Worm (Caenorhabditis elegans) whole organism, young adult: Measurements from ENCODE around the gene F55C5.10.

Experiments used
- D2030.7 ChIP-seq: fragments of 200-800 bp; sonication (Bioruptor generic); IDR thresholded peaks from 2 replicates; pipeline ENCODE4 v1.3.6; 2022; ENCODE audit warnings: missing genetic modification reagents, missing genetic modification characterization, missing compliant biosample characterization
- K12H6.12 ChIP-seq: fragments of 200-800 bp; sonication (Bioruptor generic); optimal IDR thresholded peaks from 2 replicates; lab custom pipeline; 2018; ENCODE audit warnings: mild to moderate bottlenecking, missing genetic modification characterization, missing compliant biosample characterization
- ama-1 ChIP-seq, 3 experiments: fragments of 150-350 bp in 1 of 3; sonication (generic microtip) in 2 of 3; optimal IDR thresholded peaks; 2 replicates each; lab custom pipeline; 2014 to 2018; ENCODE audit warnings: missing biosample characterization in 2 of 3, missing genetic modification characterization in 2 of 3, missing genetic modification reagents in 2 of 3
- ceh-58 ChIP-seq: fragments of 200-800 bp; sonication (Bioruptor generic); IDR thresholded peaks from 2 replicates; pipeline ENCODE4 v1.3.6; 2022; ENCODE audit warnings: missing genetic modification characterization, missing compliant biosample characterization
- chd-7 ChIP-seq: sonication (generic microtip); optimal IDR thresholded peaks from 2 replicates; lab custom pipeline; 2016; ENCODE audit warnings: mild to moderate bottlenecking, missing genetic modification characterization, moderate library complexity, missing compliant biosample characterization
- egrh-3 ChIP-seq: fragments of 200-800 bp; sonication (Bioruptor generic); IDR thresholded peaks from 2 replicates; pipeline ENCODE4 v1.3.6; 2022; ENCODE audit warnings: missing genetic modification reagents, missing genetic modification characterization, missing compliant biosample characterization
- mcd-1 ChIP-seq: fragments of 200-800 bp; sonication (Bioruptor generic); IDR thresholded peaks from 2 replicates; pipeline ENCODE4 v1.3.6; 2022; ENCODE audit warnings: missing genetic modification reagents, missing genetic modification characterization, missing compliant biosample characterization
- mxl-1 ChIP-seq: sonication (generic microtip); optimal IDR thresholded peaks from 2 replicates; lab custom pipeline; 2016; ENCODE audit warnings: missing genetic modification characterization, missing compliant biosample characterization
- nfya-1 ChIP-seq: sonication (generic microtip); optimal IDR thresholded peaks from 2 replicates; lab custom pipeline; 2017; ENCODE audit warnings: antibody characterized with exemption, missing compliant biosample characterization, missing genetic modification characterization, borderline replicate concordance; ENCODE audit not compliant: insufficient read depth
- nhr-179 ChIP-seq: sonication (generic microtip); optimal IDR thresholded peaks from 2 replicates; lab custom pipeline; 2016; ENCODE audit warnings: mild to moderate bottlenecking, missing genetic modification characterization, missing compliant biosample characterization
- pha-4 ChIP-seq: fragments of 150-350 bp; sonication (generic microtip); optimal IDR thresholded peaks from 2 replicates; lab custom pipeline; 2014; ENCODE audit warnings: missing biosample characterization, missing genetic modification reagents, missing genetic modification characterization
- unc-62 ChIP-seq: fragments of 150-350 bp; optimal IDR thresholded peaks from 2 replicates; lab custom pipeline; 2014; ENCODE audit warnings: missing biosample characterization, missing genetic modification reagents, missing genetic modification characterization

ce11 chrV:12296122-12296521 lies 12.8 kb downstream of the F55C5.10 start:
- no peak for TF ChIP-seq nhr-179 (tag; lab: Kevin White, UChicago)
- TF ChIP-seq chd-7 (tag; lab: Kevin White, UChicago): no peak
- no peak for TF ChIP-seq mxl-1
- no peak for TF ChIP-seq D2030.7 (GFP tag; lab: Robert Waterston, UW)
- TF ChIP-seq nfya-1 (tag; lab: Kevin White, UChicago): no peak
- no peak for TF ChIP-seq K12H6.12
- TF ChIP-seq egrh-3 (GFP tag; lab: Robert Waterston, UW): no peak
- no peak for TF ChIP-seq unc-62 (GFP tag; lab: Kevin White, UChicago)
- TF ChIP-seq ceh-58: no peak
- no peak for TF ChIP-seq ama-1 (optimal IDR thresholded peaks at IDR 0.05; lab: Kevin White, UChicago)
- no peak for TF ChIP-seq ama-1 (GFP tag; optimal IDR thresholded peaks at IDR 0.05; lab: Kevin White, UChicago)
- TF ChIP-seq mcd-1 (GFP tag; lab: Robert Waterston, UW): no peak
- TF ChIP-seq pha-4 (tag; lab: Kevin White, UChicago): no peak
